Worm (Caenorhabditis elegans) whole organism, L4/young adult: ENCODE data around the gene F41C6.4.

Experiments used
- W03F9.2 ChIP-seq: fragments of 150-350 bp; optimal IDR thresholded peaks from 2 replicates; lab custom pipeline; 2014; ENCODE audit warnings: missing biosample characterization, missing genetic modification characterization
- dao-5 ChIP-seq: sonication (generic microtip); optimal IDR thresholded peaks from 2 replicates; lab custom pipeline; 2016; ENCODE audit warnings: missing genotype, missing genetic modification characterization, moderate library complexity, missing compliant biosample characterization
- him-1 ChIP-seq: sonication (generic microtip); optimal IDR thresholded peaks from 2 replicates; lab custom pipeline; 2016; ENCODE audit warnings: missing genotype, missing genetic modification reagents, missing genetic modification characterization, missing compliant biosample characterization

The F41C6.4 gene

DNA sequence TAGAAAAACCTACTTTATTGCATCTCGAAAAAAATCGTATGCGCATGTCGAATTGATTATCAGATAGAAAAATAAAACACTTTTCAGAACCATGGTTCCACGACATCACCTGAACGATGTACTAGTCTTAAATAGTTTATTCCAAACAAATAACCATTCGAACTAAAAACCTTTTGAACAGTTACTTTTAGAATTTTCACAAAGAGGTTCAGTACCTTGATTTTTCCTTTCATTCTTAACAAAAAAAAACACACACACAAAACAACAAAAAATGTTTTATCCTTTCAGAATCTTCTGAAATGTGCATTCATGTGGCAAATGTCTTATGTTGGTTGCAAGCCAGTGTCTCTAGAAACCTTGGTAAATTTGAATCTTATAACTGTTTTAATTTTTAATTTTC, at the start of gene F41C6.4:
F41C6.4 (minus strand) TSS at position 101 of the 400 bp plus-strand sequence.
- no peak for TF ChIP-seq dao-5
- no peak for TF ChIP-seq W03F9.2 (tag; lab: Kevin White, UChicago)
- no peak for TF ChIP-seq him-1 (tag; lab: Kevin White, UChicago)

- TF ChIP-seq W03F9.2 (tag; lab: Kevin White, UChicago), result no peak
- no peak for TF ChIP-seq him-1 (tag; lab: Kevin White, UChicago)
- no peak for TF ChIP-seq dao-5
Observed at ce11 chrX:6920132-6920531, 45.5 kb upstream of the F41C6.4 start.

ce11 chrX:6916150-6916549, 41.5 kb upstream of the F41C6.4 start:
- TF ChIP-seq him-1 (tag; lab: Kevin White, UChicago) (no peak), dao-5 (no peak), W03F9.2 (tag; lab: Kevin White, UChicago) (no peak)

ce11 chrX:6915279-6915678, 40.7 kb upstream of the F41C6.4 start:
- no peak for TF ChIP-seq dao-5
- no peak for TF ChIP-seq W03F9.2 (tag; lab: Kevin White, UChicago)
- TF ChIP-seq him-1 (tag; lab: Kevin White, UChicago), result no peak

- TF ChIP-seq dao-5, result no peak
- TF ChIP-seq W03F9.2 (tag; lab: Kevin White, UChicago), result no peak
Observed at ce11 chrX:6913989-6914388, 39.4 kb upstream of the F41C6.4 start, which contains the start of gene nhx-4. nhx-4 (plus strand) TSS chrX:6914289.

- TF ChIP-seq dao-5, result no peak
- TF ChIP-seq W03F9.2 (tag; lab: Kevin White, UChicago), result no peak
- TF ChIP-seq him-1 (tag; lab: Kevin White, UChicago), result no peak
Observed at ce11 chrX:6905581-6905980, 31.0 kb upstream of the F41C6.4 start.

ce11 chrX:6904064-6904771, 29.6 kb upstream of the F41C6.4 start, which contains the start of gene sid-5:
sid-5 (plus strand) TSS chrX:6904721.
- TF ChIP-seq W03F9.2 (tag; lab: Kevin White, UChicago), result no peak
- no peak for TF ChIP-seq dao-5
- TF ChIP-seq him-1 (tag; lab: Kevin White, UChicago), result no peak

ce11 chrX:6902958-6903357, 28.3 kb upstream of the F41C6.4 start:
- no peak for TF ChIP-seq W03F9.2 (tag; lab: Kevin White, UChicago)
- peak; percentile 14 for TF ChIP-seq dao-5

ce11 chrX:6901078-6901477, 26.5 kb upstream of the F41C6.4 start, which contains the start of gene pes-23:
pes-23 (plus strand) TSS chrX:6901378.
- TF ChIP-seq dao-5 (no peak), him-1 (tag; lab: Kevin White, UChicago) (no peak), W03F9.2 (tag; lab: Kevin White, UChicago) (no peak)

DNA sequence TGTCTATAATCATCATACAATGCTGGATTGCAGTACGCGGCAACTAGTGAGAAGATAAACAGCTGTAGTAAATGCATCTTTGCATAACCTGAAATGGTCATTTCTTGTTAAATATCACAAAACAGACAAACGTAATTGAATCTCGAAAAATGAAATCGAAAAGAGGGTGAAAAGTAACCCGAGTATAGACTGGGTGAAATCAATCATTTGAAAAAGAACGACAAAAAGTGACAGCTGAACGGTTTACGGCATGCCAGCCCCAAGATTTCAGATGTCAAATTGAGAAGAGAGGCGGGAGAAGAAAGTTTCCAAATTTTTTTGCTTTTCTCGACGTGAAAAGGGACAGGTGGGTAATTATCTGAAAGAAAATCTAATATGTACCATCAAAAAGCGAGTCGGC, 25.2 kb upstream of the F41C6.4 start, which contains the start of gene F14B8.4:
F14B8.4 (minus strand) TSS at position 101 of the 400 bp plus-strand sequence.
- no peak for TF ChIP-seq W03F9.2 (tag; lab: Kevin White, UChicago)
- TF ChIP-seq him-1 (tag; lab: Kevin White, UChicago), result no peak
- no peak for TF ChIP-seq dao-5

ce11 chrX:6894104-6894503, 19.5 kb upstream of the F41C6.4 start:
- TF ChIP-seq W03F9.2 (tag; lab: Kevin White, UChicago), result no peak
- no peak for TF ChIP-seq dao-5
- no peak for TF ChIP-seq him-1 (tag; lab: Kevin White, UChicago)

DNA sequence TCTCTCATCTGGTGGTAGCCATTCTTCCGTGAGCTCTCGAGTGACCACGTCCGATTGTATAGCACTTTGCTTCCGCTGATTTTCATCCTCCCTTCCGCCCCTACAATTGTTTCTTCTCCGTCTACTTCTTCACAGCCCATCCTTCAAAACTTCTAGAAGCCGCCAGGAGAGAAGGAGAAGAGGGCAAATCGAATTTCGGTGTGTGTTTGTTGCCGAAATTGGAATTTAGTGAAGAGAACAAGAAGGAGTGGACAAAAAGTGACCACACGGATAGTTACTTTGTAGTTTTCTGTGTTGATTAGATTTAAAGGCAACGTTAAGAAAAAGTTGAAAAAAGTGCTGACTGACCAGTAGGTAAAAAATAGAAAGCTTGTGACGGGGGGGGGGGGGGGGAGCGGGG, 18.5 kb upstream of the F41C6.4 start:
- TF ChIP-seq dao-5 (no peak), W03F9.2 (tag; lab: Kevin White, UChicago) (no peak), him-1 (tag; lab: Kevin White, UChicago) (no peak)

- no peak for TF ChIP-seq him-1 (tag; lab: Kevin White, UChicago)
- no peak for TF ChIP-seq W03F9.2 (tag; lab: Kevin White, UChicago)
- no peak for TF ChIP-seq dao-5
Observed at ce11 chrX:6889374-6889773, 14.8 kb upstream of the F41C6.4 start, which contains the start of gene unc-6. unc-6 (plus strand) TSS chrX:6889674.

ce11 chrX:6888208-6888607, 13.6 kb upstream of the F41C6.4 start:
- TF ChIP-seq him-1 (tag; lab: Kevin White, UChicago), result no peak
- TF ChIP-seq dao-5, result no peak
- TF ChIP-seq W03F9.2 (tag; lab: Kevin White, UChicago), result no peak
